Fruit fly (Drosophila melanogaster) whole organism, prepupa: ENCODE measurements around the gene CG42660.

Experiments used
- Blimp-1 ChIP-seq: fragments of 200-800 bp; sonication (Bioruptor generic); optimal IDR thresholded peaks from 3 replicates; lab custom pipeline; 2017; ENCODE audit warnings: missing biosample characterization, missing genetic modification characterization, mild to moderate bottlenecking, moderate library complexity, missing genetic modification reagents
- CG10631 ChIP-seq: fragments of 200-800 bp; sonication (Bioruptor generic); optimal IDR thresholded peaks from 2 replicates; lab custom pipeline; 2016; ENCODE audit warnings: missing biosample characterization, missing genetic modification characterization
- CG10669 ChIP-seq: fragments of 200-800 bp; sonication (Bioruptor generic); optimal IDR thresholded peaks from 3 replicates; lab custom pipeline; 2018; ENCODE audit warnings: missing biosample characterization, mild to moderate bottlenecking, missing genetic modification characterization, moderate library complexity
- CG11762 ChIP-seq: fragments of 200-800 bp; sonication (Bioruptor generic); optimal IDR thresholded peaks from 3 replicates; lab custom pipeline; 2016; ENCODE audit warnings: missing biosample characterization, missing genetic modification characterization; ENCODE audit not compliant: insufficient read depth
- CG11902 ChIP-seq: fragments of 200-800 bp; sonication (Bioruptor generic); optimal IDR thresholded peaks from 3 replicates; lab custom pipeline; 2016; ENCODE audit warnings: missing biosample characterization, missing genetic modification characterization
- CG1621 ChIP-seq: fragments of 200-800 bp; sonication (Bioruptor generic); optimal IDR thresholded peaks from 3 replicates; lab custom pipeline; 2018; ENCODE audit warnings: missing biosample characterization, mild to moderate bottlenecking, missing genetic modification characterization
- CG16779 ChIP-seq: fragments of 200-800 bp; sonication (Bioruptor generic); optimal IDR thresholded peaks from 3 replicates; lab custom pipeline; 2017; ENCODE audit warnings: missing biosample characterization, mild to moderate bottlenecking, missing genetic modification characterization
- CG3032 ChIP-seq: fragments of 200-800 bp; optimal IDR thresholded peaks from 2 replicates; lab custom pipeline; 2019; ENCODE audit warnings: missing biosample characterization, mild to moderate bottlenecking, missing genetic modification characterization, moderate library complexity
- CG31627 ChIP-seq: fragments of 200-800 bp; sonication (Bioruptor generic); optimal IDR thresholded peaks from 3 replicates; lab custom pipeline; 2016; ENCODE audit warnings: missing biosample characterization, missing genetic modification characterization
- CG32006 ChIP-seq: fragments of 200-800 bp; sonication (Bioruptor generic); optimal IDR thresholded peaks from 3 replicates; lab custom pipeline; 2017; ENCODE audit warnings: missing biosample characterization, mild to moderate bottlenecking, missing genetic modification characterization
- CG34406 ChIP-seq: fragments of 200-800 bp; sonication (Bioruptor generic); optimal IDR thresholded peaks from 3 replicates; lab custom pipeline; 2016; ENCODE audit warnings: missing biosample characterization, missing genetic modification characterization
- CG3919 ChIP-seq: fragments of 200-800 bp; sonication (Bioruptor generic); optimal IDR thresholded peaks from 3 replicates; lab custom pipeline; 2016; ENCODE audit warnings: missing biosample characterization, missing genetic modification characterization
- CG4318 ChIP-seq: fragments of 200-800 bp; sonication (Bioruptor generic); optimal IDR thresholded peaks from 3 replicates; lab custom pipeline; 2017; ENCODE audit warnings: missing biosample characterization, mild to moderate bottlenecking, missing genetic modification characterization
- CG6163 ChIP-seq: fragments of 200-800 bp; sonication (Bioruptor generic); IDR thresholded peaks from 3 replicates; pipeline ENCODE4 v1.3.6; 2022; ENCODE audit warnings: missing biosample characterization, missing genetic modification characterization
- CG6792 ChIP-seq: fragments of 200-800 bp; sonication (Bioruptor generic); optimal IDR thresholded peaks from 3 replicates; lab custom pipeline; 2016; ENCODE audit warnings: missing biosample characterization, missing genetic modification characterization
- CG6808 ChIP-seq: fragments of 200-800 bp; sonication (Bioruptor generic); optimal IDR thresholded peaks from 3 replicates; lab custom pipeline; 2017; ENCODE audit warnings: missing biosample characterization, missing genetic modification characterization, mild to moderate bottlenecking, moderate library complexity, missing genetic modification reagents
- CG6854 ChIP-seq: fragments of 200-800 bp; sonication (Bioruptor generic); optimal IDR thresholded peaks from 2 replicates; lab custom pipeline; 2017; ENCODE audit warnings: missing biosample characterization, mild to moderate bottlenecking, missing genetic modification characterization
- CG7368 ChIP-seq: fragments of 200-800 bp; sonication (Bioruptor generic); optimal IDR thresholded peaks from 3 replicates; lab custom pipeline; 2016; ENCODE audit warnings: missing biosample characterization, missing genetic modification characterization
- CG8119 ChIP-seq: fragments of 200-800 bp; sonication (Bioruptor generic); IDR thresholded peaks from 3 replicates; pipeline ENCODE4 v1.3.6; 2022; ENCODE audit warnings: missing biosample characterization, missing genetic modification characterization
- CG8319 ChIP-seq: fragments of 200-800 bp; sonication (Bioruptor generic); optimal IDR thresholded peaks from 3 replicates; lab custom pipeline; 2016; ENCODE audit warnings: missing biosample characterization, missing genetic modification characterization
- CG8632 ChIP-seq: fragments of 200-800 bp; sonication (Bioruptor generic); optimal IDR thresholded peaks from 3 replicates; lab custom pipeline; 2016; ENCODE audit warnings: missing biosample characterization, missing genetic modification characterization
- CG9139 ChIP-seq: fragments of 200-800 bp; sonication (Bioruptor generic); optimal IDR thresholded peaks from 3 replicates; lab custom pipeline; 2017; ENCODE audit warnings: missing biosample characterization, mild to moderate bottlenecking, missing genetic modification characterization
- Eip78C ChIP-seq: fragments of 200-800 bp; sonication (Bioruptor generic); peaks from one replicate; lab custom pipeline; 2016; ENCODE audit warnings: missing biosample characterization, missing genetic modification characterization
- Eip93F ChIP-seq: fragments of 200-800 bp; sonication (Bioruptor generic); optimal IDR thresholded peaks from 2 replicates; lab custom pipeline; 2016; ENCODE audit warnings: missing biosample characterization, mild to moderate bottlenecking, missing genetic modification characterization
- Ets21C ChIP-seq: fragments of 200-800 bp; sonication (Bioruptor generic); optimal IDR thresholded peaks from 3 replicates; lab custom pipeline; 2016; ENCODE audit warnings: missing biosample characterization, missing genetic modification characterization
- Ets96B ChIP-seq: fragments of 200-800 bp; optimal IDR thresholded peaks from 2 replicates; lab custom pipeline; 2019; ENCODE audit warnings: missing biosample characterization, mild to moderate bottlenecking, missing genetic modification characterization, moderate library complexity
- Gug ChIP-seq: fragments of 200-800 bp; sonication (Bioruptor generic); IDR thresholded peaks from 2 replicates; pipeline ENCODE4 v1.3.6; 2022; ENCODE audit warnings: missing biosample characterization, missing genetic modification characterization
- Hr38 ChIP-seq: sonication (Bioruptor generic); optimal IDR thresholded peaks from 2 replicates; lab custom pipeline; 2016; ENCODE audit warnings: missing biosample characterization, missing genetic modification characterization
- Hr39 ChIP-seq: fragments of 200-800 bp; sonication (Bioruptor generic); optimal IDR thresholded peaks from 2 replicates; lab custom pipeline; 2016; ENCODE audit warnings: missing biosample characterization, missing genetic modification characterization
- Lpt ChIP-seq: fragments of 200-800 bp; sonication (Bioruptor generic); optimal IDR thresholded peaks from 3 replicates; lab custom pipeline; 2016; ENCODE audit warnings: missing biosample characterization, missing genetic modification characterization
- Met ChIP-seq: fragments of 200-800 bp; sonication (Bioruptor generic); optimal IDR thresholded peaks from 3 replicates; lab custom pipeline; 2016; ENCODE audit warnings: missing biosample characterization, missing genetic modification characterization
- OdsH ChIP-seq: fragments of 200-800 bp; sonication (Bioruptor generic); optimal IDR thresholded peaks from 3 replicates; lab custom pipeline; 2016; ENCODE audit warnings: missing biosample characterization, missing genetic modification characterization
- Smox ChIP-seq: fragments of 200-800 bp; sonication (Bioruptor generic); optimal IDR thresholded peaks from 3 replicates; lab custom pipeline; 2016; ENCODE audit warnings: missing biosample characterization, missing genetic modification characterization
- Sox14 ChIP-seq: fragments of 200-800 bp; sonication (Bioruptor generic); optimal IDR thresholded peaks from 3 replicates; lab custom pipeline; 2016; ENCODE audit warnings: missing biosample characterization, missing genetic modification characterization
- Sox15 ChIP-seq: fragments of 200-800 bp; sonication (Bioruptor generic); optimal IDR thresholded peaks from 3 replicates; lab custom pipeline; 2016; ENCODE audit warnings: missing biosample characterization, missing genetic modification characterization
- achi ChIP-seq: fragments of 200-800 bp; sonication (Bioruptor generic); optimal IDR thresholded peaks from 3 replicates; lab custom pipeline; 2016; ENCODE audit warnings: missing biosample characterization, missing genetic modification characterization
- acj6 ChIP-seq: fragments of 200-800 bp; sonication (Bioruptor generic); optimal IDR thresholded peaks from 3 replicates; lab custom pipeline; 2016; ENCODE audit warnings: missing biosample characterization, missing genetic modification characterization
- cyc ChIP-seq: fragments of 200-800 bp; sonication (Bioruptor generic); optimal IDR thresholded peaks from 3 replicates; lab custom pipeline; 2016; ENCODE audit warnings: missing biosample characterization, missing genetic modification characterization
- dac ChIP-seq: fragments of 200-800 bp; sonication (Bioruptor generic); optimal IDR thresholded peaks from 2 replicates; lab custom pipeline; 2017; ENCODE audit warnings: missing biosample characterization, mild to moderate bottlenecking, missing genetic modification characterization
- dsx ChIP-seq: fragments of 200-800 bp; optimal IDR thresholded peaks from 3 replicates; lab custom pipeline; 2019; ENCODE audit warnings: missing biosample characterization, mild to moderate bottlenecking, missing genetic modification characterization, moderate library complexity; ENCODE audit not compliant: poor library complexity, severe bottlenecking
- eg ChIP-seq: fragments of 200-800 bp; sonication (Bioruptor generic); IDR thresholded peaks from 3 replicates; pipeline ENCODE4 v1.3.6; 2022; ENCODE audit warnings: missing biosample characterization, missing genetic modification characterization
- esn ChIP-seq: fragments of 200-800 bp; sonication (Bioruptor generic); optimal IDR thresholded peaks from 2 replicates; lab custom pipeline; 2016; ENCODE audit warnings: missing biosample characterization, mild to moderate bottlenecking, missing genetic modification characterization, moderate library complexity
- fd59A ChIP-seq: fragments of 200-800 bp; sonication (Bioruptor generic); optimal IDR thresholded peaks from 2 replicates; lab custom pipeline; 2017; ENCODE audit warnings: missing biosample characterization, mild to moderate bottlenecking, missing genetic modification characterization, missing genetic modification reagents
- fd85E ChIP-seq: fragments of 200-800 bp; sonication (Bioruptor generic); optimal IDR thresholded peaks from 3 replicates; lab custom pipeline; 2016; ENCODE audit warnings: missing biosample characterization, missing genetic modification characterization
- fkh ChIP-seq: fragments of 200-800 bp; sonication (Bioruptor generic); optimal IDR thresholded peaks from 3 replicates; lab custom pipeline; 2017; ENCODE audit warnings: missing biosample characterization, mild to moderate bottlenecking, missing genetic modification characterization, moderate library complexity
- net ChIP-seq: fragments of 200-800 bp; sonication (Bioruptor generic); optimal IDR thresholded peaks from 3 replicates; lab custom pipeline; 2016; ENCODE audit warnings: missing biosample characterization, missing genetic modification characterization
- salr ChIP-seq, 2 experiments: fragments of 200-800 bp; sonication (Bioruptor generic); optimal IDR thresholded peaks; 3 replicates each; lab custom pipeline; 2016 to 2018; ENCODE audit warnings: missing biosample characterization in 2 of 2, missing genetic modification characterization in 2 of 2, mild to moderate bottlenecking in 1 of 2
- spab ChIP-seq: fragments of 200-800 bp; sonication (Bioruptor generic); optimal IDR thresholded peaks from 2 replicates; lab custom pipeline; 2017; ENCODE audit warnings: missing biosample characterization, mild to moderate bottlenecking, missing genetic modification characterization, missing genetic modification reagents
- svp ChIP-seq: fragments of 200-800 bp; sonication (Bioruptor generic); peaks from one replicate; lab custom pipeline; 2016; ENCODE audit warnings: missing biosample characterization, missing genetic modification characterization
- vri ChIP-seq: fragments of 200-800 bp; sonication (Bioruptor generic); optimal IDR thresholded peaks from 3 replicates; lab custom pipeline; 2016; ENCODE audit warnings: missing biosample characterization, mild to moderate bottlenecking, missing genetic modification characterization

CG42660 gene

DNA sequence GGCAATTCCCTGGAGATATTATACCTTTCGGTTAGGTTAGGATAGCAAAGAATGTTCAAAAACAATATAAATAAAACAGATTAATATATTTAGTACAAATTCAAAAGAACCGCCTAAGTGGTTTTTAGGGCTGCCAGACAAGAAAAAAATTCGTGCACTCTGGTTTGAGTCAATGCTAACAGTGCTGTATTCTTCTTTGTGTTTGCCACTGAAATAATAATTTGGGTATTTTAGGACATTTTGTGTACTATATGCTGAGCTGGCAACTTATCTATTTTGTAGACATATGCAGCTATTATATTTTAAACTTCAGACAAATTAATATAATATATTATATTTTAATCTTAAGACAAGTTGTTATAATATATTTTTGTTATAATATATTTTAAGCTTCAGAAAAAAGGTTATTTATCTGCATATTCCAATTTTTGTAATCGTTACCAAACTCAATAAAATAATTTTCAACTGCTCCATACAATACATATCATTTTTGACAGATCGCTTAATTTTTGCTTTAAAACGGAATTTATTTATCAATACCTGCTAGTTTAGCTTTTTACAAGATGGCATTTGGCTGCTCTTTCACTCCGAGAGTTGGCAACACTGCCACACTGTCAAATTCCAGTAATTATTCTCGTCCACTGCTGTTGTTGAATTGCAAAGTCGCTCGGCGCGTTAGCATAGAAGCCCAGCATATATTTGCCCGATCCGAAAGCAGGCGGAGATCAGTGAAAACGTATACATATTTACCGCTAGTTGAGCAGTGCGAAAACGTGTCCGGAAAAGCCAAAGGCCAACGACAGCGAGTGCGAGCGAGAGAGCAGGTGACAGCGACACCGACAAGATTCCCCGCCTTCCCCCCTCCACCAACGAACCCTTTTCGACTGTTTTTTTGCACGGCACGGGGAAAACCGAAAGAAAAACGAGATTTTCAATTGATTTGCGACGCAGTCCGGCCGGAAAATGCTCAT, 45.4 kb downstream of the CG42660 start, which contains the start of gene CG7546:
TSS of gene CG7546 (plus strand) at position 573 of the 971 bp plus-strand sequence.
- TF ChIP-seq CG3032 (tag; lab: Kevin White, UChicago) = peak; percentile 25
- no peak for TF ChIP-seq CG6854 (GFP tag; lab: Kevin White, UChicago)
- TF ChIP-seq CG1621 (tag; lab: Kevin White, UChicago) = peak; percentile 66
- no peak for TF ChIP-seq CG6792 (GFP tag; lab: Kevin White, UChicago)
- TF ChIP-seq cyc (GFP tag; lab: Kevin White, UChicago) = peak; percentile 18
- TF ChIP-seq fkh (GFP tag; lab: Kevin White, UChicago) = no peak
- TF ChIP-seq OdsH (GFP tag; lab: Kevin White, UChicago) = no peak
- no peak for TF ChIP-seq Smox
- no peak for TF ChIP-seq CG10669 (GFP tag; lab: Kevin White, UChicago)
- TF ChIP-seq fd85E (GFP tag; lab: Kevin White, UChicago) = no peak
- peak; percentile 52 for TF ChIP-seq CG32006 (GFP tag; lab: Kevin White, UChicago)
- 0 out of 3 replicates have a peak, but pooled peaks have one; percentile 22 for TF ChIP-seq CG6163 (GFP tag; lab: Robert Waterston, UW)
- TF ChIP-seq CG8119 (GFP tag; lab: Robert Waterston, UW) = 0 out of 3 replicates have a peak, but pooled peaks have one; percentile 16
- TF ChIP-seq spab (GFP tag; lab: Kevin White, UChicago) = no peak
- no peak for TF ChIP-seq Met (GFP tag; lab: Kevin White, UChicago)
- TF ChIP-seq eg = peak; percentile 34; the same call in 1 of the 3 replicates
- peak; percentile 3 for TF ChIP-seq CG7368
- no peak for TF ChIP-seq CG9139 (GFP tag; lab: Kevin White, UChicago)
- no peak for TF ChIP-seq CG6808 (GFP tag; lab: Kevin White, UChicago)
- peak; percentile 47 for TF ChIP-seq CG31627 (GFP tag; lab: Kevin White, UChicago)
- TF ChIP-seq Blimp-1 = no peak
- TF ChIP-seq esn (GFP tag; lab: Kevin White, UChicago) = peak; percentile 41
- TF ChIP-seq CG10631 (GFP tag; lab: Kevin White, UChicago) = peak; percentile 44
- TF ChIP-seq CG4318 (GFP tag; lab: Kevin White, UChicago) = no peak
- no peak for TF ChIP-seq Ets96B
- no peak for TF ChIP-seq Eip93F (GFP tag; lab: Kevin White, UChicago)
- TF ChIP-seq CG16779 (tag; lab: Kevin White, UChicago) = no peak
- no peak for TF ChIP-seq dsx (GFP tag; lab: Kevin White, UChicago)
- TF ChIP-seq CG11902 (GFP tag; lab: Kevin White, UChicago) = no peak
- no peak for TF ChIP-seq Lpt (GFP tag; lab: Kevin White, UChicago)
- no peak for TF ChIP-seq Gug (GFP tag; lab: Robert Waterston, UW)
- peak; percentile 33 for TF ChIP-seq CG3919 (GFP tag; lab: Kevin White, UChicago)
- peak in 1 of 2 experiments; percentile 54 for TF ChIP-seq salr (GFP tag; optimal IDR thresholded peaks at IDR 0.05; lab: Kevin White, UChicago)
- TF ChIP-seq net = no peak
- no peak for TF ChIP-seq fd59A (GFP tag; lab: Kevin White, UChicago)
- TF ChIP-seq Ets21C (GFP tag; lab: Kevin White, UChicago) = peak; percentile 11
- peak; percentile 92 for TF ChIP-seq achi (GFP tag; lab: Kevin White, UChicago)
- TF ChIP-seq acj6 (GFP tag; lab: Kevin White, UChicago) = peak; percentile 41
- no peak for TF ChIP-seq vri (GFP tag; lab: Kevin White, UChicago)
- TF ChIP-seq CG34406 (GFP tag; lab: Kevin White, UChicago) = peak; percentile 24
- no peak for TF ChIP-seq CG11762 (GFP tag; lab: Kevin White, UChicago)
- peak; percentile 32 for TF ChIP-seq Sox15 (GFP tag; lab: Kevin White, UChicago)
- no peak for TF ChIP-seq Hr39 (GFP tag; lab: Kevin White, UChicago)
- peak; percentile 51 for TF ChIP-seq Sox14 (GFP tag; lab: Kevin White, UChicago)
- peak; percentile 12 for TF ChIP-seq dac
- no peak for TF ChIP-seq CG8319 (GFP tag; lab: Kevin White, UChicago)
- TF ChIP-seq Hr38 (GFP tag; lab: Kevin White, UChicago) = no peak
- peak; percentile 15 for TF ChIP-seq CG8632
- peak; percentile 99 for TF ChIP-seq svp (GFP tag; lab: Kevin White, UChicago)
- peak; percentile 82 for TF ChIP-seq Eip78C (GFP tag; lab: Kevin White, UChicago)
